Worm (Caenorhabditis elegans): ENCODE measurements around the gene jamp-1.
"Not testable (repeated sequence)": the region's sequence is repeated elsewhere in the genome, so short reads cannot be mapped to it uniquely, and the experiment has no call there.

Gene jamp-1

DNA sequence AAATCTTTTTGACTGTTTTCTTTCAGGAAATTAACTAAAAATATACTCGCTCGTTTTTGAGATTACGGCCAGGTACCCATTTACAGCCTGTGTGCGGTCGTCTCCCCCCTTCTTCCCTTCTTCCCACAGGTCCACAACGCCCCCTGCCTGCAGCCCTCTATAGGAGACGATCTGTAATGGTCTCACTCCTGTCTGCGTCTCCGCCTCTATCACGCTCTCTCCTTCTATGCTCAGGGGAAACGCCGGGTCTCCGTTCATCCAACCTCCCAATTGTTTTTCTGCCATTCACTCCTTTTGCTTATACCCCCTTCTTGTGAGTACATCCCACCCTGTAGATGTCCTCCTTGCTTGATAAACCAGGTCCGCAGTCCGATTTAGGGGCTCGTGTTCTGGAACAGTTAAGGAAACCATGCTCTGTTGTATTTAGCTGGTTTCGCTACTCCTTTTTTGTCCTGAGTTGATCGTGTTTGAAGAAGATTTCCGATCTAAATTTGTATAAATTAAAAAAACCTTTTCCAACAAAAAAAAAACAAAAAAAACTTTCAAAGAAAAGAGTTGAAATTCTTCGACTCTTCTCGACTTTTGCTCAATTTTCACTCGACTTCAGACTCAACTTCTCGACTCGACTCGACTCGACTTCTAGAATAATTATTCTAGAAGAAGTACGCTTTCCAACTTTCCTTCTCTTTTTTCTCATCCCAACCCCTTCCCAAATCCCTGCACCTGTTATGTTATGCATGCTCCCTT is 12.5 kb downstream of the jamp-1 start, which contains the start of gene F29G9.1:
Gene F29G9.1, plus strand, starts transcription at position 697 of the 747 bp plus-strand sequence.
- TF ChIP-seq bed-3 (GFP tag; optimal IDR thresholded peaks at IDR 0.05); blmp-1 (tag; optimal IDR thresholded peaks at IDR 0.05); lin-13 (tag; optimal IDR thresholded peaks at IDR 0.05): not testable (repeated sequence)

DNA sequence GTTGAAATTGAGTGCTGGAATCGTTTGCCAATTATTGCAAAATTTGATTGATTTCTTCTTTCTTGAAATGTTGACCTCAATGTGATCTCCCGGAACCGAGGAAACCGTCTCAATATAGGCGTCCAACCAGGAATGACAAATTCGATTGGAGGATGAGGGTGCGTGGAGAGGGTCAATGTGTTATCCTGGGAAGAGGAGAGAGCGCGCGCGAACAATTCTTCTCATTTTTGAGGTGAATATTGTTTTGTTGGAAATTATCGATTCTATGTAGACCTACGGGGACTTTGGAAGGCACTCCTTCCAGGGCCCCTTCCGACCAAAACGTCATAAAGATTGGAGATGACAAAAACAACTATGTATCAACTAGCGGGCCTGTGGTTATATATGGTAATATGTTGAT is 14.5 kb downstream of the jamp-1 start:
- TF ChIP-seq ceh-83 (GFP tag; optimal IDR thresholded peaks at IDR 0.05) (no peak), snpc-4 (tag; optimal IDR thresholded peaks at IDR 0.05) (no peak), tbx-8 (GFP tag; optimal IDR thresholded peaks at IDR 0.05) (no peak), unc-62 (GFP tag; optimal IDR thresholded peaks at IDR 0.05) (no peak), hlh-1 (tag; optimal IDR thresholded peaks at IDR 0.05) (no peak), nhr-28 (tag; optimal IDR thresholded peaks at IDR 0.05) (no peak), elt-1 (tag; optimal IDR thresholded peaks at IDR 0.05; ENCODE audit: borderline replicate concordance, insufficient read depth) (no peak), lsy-2 (tag; optimal IDR thresholded peaks at IDR 0.05) (no peak), mab-5 (tag; optimal IDR thresholded peaks at IDR 0.05) (no peak), pha-4 (tag; optimal IDR thresholded peaks at IDR 0.05) (no peak), elt-3 (tag; optimal IDR thresholded peaks at IDR 0.05) (no peak), flh-1 (GFP tag; optimal IDR thresholded peaks at IDR 0.05) (no peak)

DNA sequence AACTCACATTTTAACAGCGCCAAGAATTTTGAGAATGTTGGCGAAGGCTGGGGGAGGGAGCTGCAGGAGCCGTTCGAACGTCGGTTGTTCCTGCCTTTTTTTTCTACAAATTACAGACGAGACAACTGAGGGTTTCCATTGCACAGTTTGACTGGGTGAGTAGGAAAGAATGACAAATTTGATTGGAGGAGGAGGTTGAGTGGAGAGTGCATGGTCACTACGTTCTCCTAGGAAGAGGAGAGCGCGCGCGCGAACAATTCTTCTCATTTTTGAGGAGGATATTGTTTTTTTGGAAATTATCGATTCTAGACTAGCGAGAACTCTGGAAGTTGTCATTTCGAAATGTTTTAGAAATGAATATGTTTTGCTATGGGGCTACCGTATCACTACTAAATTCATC is 16.3 kb downstream of the jamp-1 start, which contains the start of gene dhs-17:
Gene dhs-17, minus strand, starts transcription at position 101 of the 400 bp plus-strand sequence.
- TF ChIP-seq ces-1 (GFP tag; optimal IDR thresholded peaks at IDR 0.05), result no peak
- no peak for TF ChIP-seq lin-32 (GFP tag; optimal IDR thresholded peaks at IDR 0.05)
- TF ChIP-seq bed-3 (GFP tag; optimal IDR thresholded peaks at IDR 0.05), result no peak
- TF ChIP-seq elt-3 (tag; optimal IDR thresholded peaks at IDR 0.05), result no peak
- no peak for TF ChIP-seq lsy-2 (tag; optimal IDR thresholded peaks at IDR 0.05)

DNA sequence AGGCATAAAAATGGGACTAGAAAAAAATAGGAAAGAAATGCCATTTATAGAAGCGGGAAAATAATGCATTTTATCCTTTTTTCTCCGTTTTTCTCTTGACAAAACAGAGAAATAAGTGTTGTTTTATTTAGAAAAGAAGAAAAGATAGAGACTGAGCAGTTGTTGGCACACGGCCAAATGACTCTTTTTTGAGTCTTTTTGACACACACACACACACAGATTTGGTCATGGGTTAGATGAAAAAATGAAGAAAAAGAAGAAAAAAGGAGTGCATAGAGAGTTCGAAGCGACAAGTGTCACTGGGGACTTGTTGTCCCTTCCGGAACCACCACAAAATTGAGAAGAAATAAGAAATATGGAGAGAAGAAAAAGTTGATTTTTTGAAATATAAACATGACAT is 17.5 kb downstream of the jamp-1 start:
- TF ChIP-seq lin-32 (GFP tag; optimal IDR thresholded peaks at IDR 0.05) (no peak), unc-120 (tag; optimal IDR thresholded peaks at IDR 0.05; ENCODE audit: poor library complexity, severe bottlenecking) (no peak), bed-3 (GFP tag; optimal IDR thresholded peaks at IDR 0.05) (no peak), ham-2 (GFP tag; optimal IDR thresholded peaks at IDR 0.05) (no peak), ces-1 (GFP tag; optimal IDR thresholded peaks at IDR 0.05) (peak; percentile 22), ceh-39 (tag; optimal IDR thresholded peaks at IDR 0.05) (no peak), elt-3 (tag; optimal IDR thresholded peaks at IDR 0.05) (no peak), sem-2 (GFP tag; optimal IDR thresholded peaks at IDR 0.05) (no peak)

DNA sequence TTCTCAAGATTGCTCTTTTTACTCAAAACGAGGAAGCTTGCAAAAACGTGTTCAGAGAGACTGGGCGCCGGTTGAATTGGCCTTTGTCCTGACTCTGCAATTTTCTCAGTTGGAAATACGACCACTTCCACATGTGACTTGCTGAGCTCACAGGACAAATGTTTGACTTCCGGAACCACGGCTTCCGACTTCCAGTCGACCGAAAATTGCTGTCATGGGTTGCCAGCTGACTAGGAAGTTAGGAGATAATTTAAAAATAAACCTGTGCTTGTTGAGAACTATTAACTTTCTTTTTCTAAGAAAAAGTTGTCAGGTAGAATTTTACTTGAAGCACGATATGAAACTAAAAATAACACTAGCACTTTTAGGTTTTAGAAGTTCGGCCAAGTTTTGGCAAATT is 19.5 kb downstream of the jamp-1 start:
- TF ChIP-seq drap-1 (GFP tag; optimal IDR thresholded peaks at IDR 0.05) (no peak), unc-39 (tag; optimal IDR thresholded peaks at IDR 0.05) (no peak), unc-120 (tag; optimal IDR thresholded peaks at IDR 0.05; ENCODE audit: poor library complexity, severe bottlenecking) (no peak), ham-2 (GFP tag; optimal IDR thresholded peaks at IDR 0.05) (no peak), mls-2 (tag; optimal IDR thresholded peaks at IDR 0.05) (no peak), tbx-8 (GFP tag; optimal IDR thresholded peaks at IDR 0.05) (no peak), ces-1 (GFP tag; optimal IDR thresholded peaks at IDR 0.05) (no peak), ceh-43 (GFP tag; optimal IDR thresholded peaks at IDR 0.05) (no peak), flh-1 (GFP tag; optimal IDR thresholded peaks at IDR 0.05) (no peak), hlh-1 (tag; optimal IDR thresholded peaks at IDR 0.05) (no peak), nhr-237 (tag; optimal IDR thresholded peaks at IDR 0.05) (no peak)

DNA sequence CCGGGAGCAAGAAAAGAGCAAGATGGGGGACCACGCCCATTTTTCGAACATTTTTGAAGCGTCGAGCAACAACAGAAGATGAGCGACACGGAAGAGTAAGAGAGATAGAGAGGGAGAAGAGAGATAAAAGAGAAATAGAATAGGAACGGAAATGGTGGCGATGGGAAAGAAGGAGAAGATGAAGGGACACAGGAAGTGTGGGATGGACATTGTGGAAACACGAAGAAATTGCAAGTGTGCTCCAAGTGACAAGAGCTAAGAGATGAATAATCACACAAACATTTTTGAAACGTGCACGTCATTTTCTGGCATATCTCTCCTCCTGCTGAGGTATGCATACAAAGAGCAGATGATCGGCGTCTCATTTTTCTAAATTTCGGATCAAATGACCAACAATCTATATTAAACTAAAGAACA is 20.5 kb downstream of the jamp-1 start:
- TF ChIP-seq nhr-12 (tag; optimal IDR thresholded peaks at IDR 0.05), result no peak
- no peak for TF ChIP-seq nhr-76 (tag; optimal IDR thresholded peaks at IDR 0.05)
- TF ChIP-seq sptf-1 (tag; optimal IDR thresholded peaks at IDR 0.05), result peak; percentile 37
- TF ChIP-seq unc-120 (tag; optimal IDR thresholded peaks at IDR 0.05; ENCODE audit: poor library complexity, severe bottlenecking), result peak; percentile 94
- no peak for TF ChIP-seq lsy-2 (tag; optimal IDR thresholded peaks at IDR 0.05)
- no peak for TF ChIP-seq zip-8 (tag; optimal IDR thresholded peaks at IDR 0.05)
- peak; percentile 48 for TF ChIP-seq hlh-1 (tag; optimal IDR thresholded peaks at IDR 0.05)
- TF ChIP-seq unc-62 (GFP tag; optimal IDR thresholded peaks at IDR 0.05), result peak; percentile 93
- no peak for TF ChIP-seq lin-32 (GFP tag; optimal IDR thresholded peaks at IDR 0.05)
- TF ChIP-seq flh-1 (GFP tag; optimal IDR thresholded peaks at IDR 0.05), result no peak
- no peak for TF ChIP-seq pha-4 (tag; optimal IDR thresholded peaks at IDR 0.05)
- no peak for TF ChIP-seq ztf-11 (tag; optimal IDR thresholded peaks at IDR 0.05)
- no peak for TF ChIP-seq sem-2 (GFP tag; optimal IDR thresholded peaks at IDR 0.05)
